Worm (Caenorhabditis elegans) whole organism, late embryonic: Measurements from ENCODE around the gene rec-8.

Experiments used
- C08G9.2 ChIP-seq: sonication (generic microtip); optimal IDR thresholded peaks from 2 replicates; lab custom pipeline; 2016; ENCODE audit warnings: mild to moderate bottlenecking, missing genetic modification characterization, moderate library complexity, missing compliant biosample characterization
- C38D4.7 ChIP-seq: fragments of 200-800 bp; sonication (Bioruptor generic); optimal IDR thresholded peaks from 2 replicates; lab custom pipeline; 2018; ENCODE audit warnings: mild to moderate bottlenecking, missing genetic modification characterization, moderate library complexity, missing compliant biosample characterization
- K02D7.2 ChIP-seq: sonication (generic microtip); optimal IDR thresholded peaks from 2 replicates; lab custom pipeline; 2017; ENCODE audit warnings: mild to moderate bottlenecking, missing genetic modification characterization, missing compliant biosample characterization
- K09A11.1 ChIP-seq: sonication (generic microtip); optimal IDR thresholded peaks from 2 replicates; lab custom pipeline; 2017; ENCODE audit warnings: antibody characterized with exemption, mild to moderate bottlenecking, missing genetic modification characterization, missing compliant biosample characterization; ENCODE audit not compliant: insufficient read depth
- T23F11.4 ChIP-seq: fragments of 200-800 bp; sonication (Bioruptor generic); optimal IDR thresholded peaks from 2 replicates; lab custom pipeline; 2018; ENCODE audit warnings: mild to moderate bottlenecking, missing genetic modification characterization, missing compliant biosample characterization
- ahr-1 ChIP-seq: sonication (generic microtip); optimal IDR thresholded peaks from 2 replicates; lab custom pipeline; 2016; ENCODE audit warnings: missing genetic modification characterization, missing compliant biosample characterization
- ceh-18 ChIP-seq: sonication (generic microtip); optimal IDR thresholded peaks from 2 replicates; lab custom pipeline; 2016; ENCODE audit warnings: missing genetic modification characterization, missing compliant biosample characterization
- ceh-19 ChIP-seq: fragments of 200-800 bp; sonication (Bioruptor generic); optimal IDR thresholded peaks from 2 replicates; lab custom pipeline; 2018; ENCODE audit warnings: mild to moderate bottlenecking, missing genetic modification characterization, missing compliant biosample characterization
- ceh-2 ChIP-seq: sonication (generic microtip); optimal IDR thresholded peaks from 2 replicates; lab custom pipeline; 2016; ENCODE audit warnings: missing genotype, missing genetic modification characterization, missing compliant biosample characterization
- ceh-22 ChIP-seq: sonication (generic microtip); optimal IDR thresholded peaks from 2 replicates; lab custom pipeline; 2017; ENCODE audit warnings: missing biosample characterization, missing genetic modification characterization
- ceh-24 ChIP-seq: sonication (generic microtip); optimal IDR thresholded peaks from 2 replicates; lab custom pipeline; 2016; ENCODE audit warnings: mild to moderate bottlenecking, missing genetic modification characterization, missing compliant biosample characterization
- ceh-30 ChIP-seq: fragments of 150-350 bp; optimal IDR thresholded peaks from 2 replicates; lab custom pipeline; 2014; ENCODE audit warnings: missing biosample characterization, missing genetic modification characterization
- ceh-31 ChIP-seq: sonication (generic microtip); optimal IDR thresholded peaks from 2 replicates; lab custom pipeline; 2016; ENCODE audit warnings: missing genetic modification characterization, missing compliant biosample characterization
- ceh-34 ChIP-seq: sonication (generic microtip); optimal IDR thresholded peaks from 2 replicates; lab custom pipeline; 2016; ENCODE audit warnings: mild to moderate bottlenecking, missing genetic modification characterization, missing compliant biosample characterization
- ceh-9 ChIP-seq: sonication (generic microtip); optimal IDR thresholded peaks from 2 replicates; lab custom pipeline; 2016; ENCODE audit warnings: mild to moderate bottlenecking, missing genetic modification characterization, inconsistent platforms, missing compliant biosample characterization
- elt-4 ChIP-seq: sonication (generic microtip); optimal IDR thresholded peaks from 2 replicates; lab custom pipeline; 2016; ENCODE audit warnings: missing genetic modification characterization, missing compliant biosample characterization
- ets-4 ChIP-seq: sonication (generic microtip); optimal IDR thresholded peaks from 2 replicates; lab custom pipeline; 2016; ENCODE audit warnings: missing genetic modification characterization, missing compliant biosample characterization
- fkh-6 ChIP-seq: sonication (generic microtip); optimal IDR thresholded peaks from 2 replicates; lab custom pipeline; 2016; ENCODE audit warnings: missing genetic modification characterization, missing compliant biosample characterization
- hlh-6 ChIP-seq: sonication (generic microtip); optimal IDR thresholded peaks from 2 replicates; lab custom pipeline; 2016; ENCODE audit warnings: missing genotype, missing genetic modification characterization, missing compliant biosample characterization
- hlh-8 ChIP-seq: sonication (generic microtip); optimal IDR thresholded peaks from 2 replicates; lab custom pipeline; 2016; ENCODE audit warnings: missing genotype, missing genetic modification characterization, missing compliant biosample characterization
- lim-6 ChIP-seq: sonication (generic microtip); optimal IDR thresholded peaks from 2 replicates; lab custom pipeline; 2016; ENCODE audit warnings: missing genetic modification characterization, missing compliant biosample characterization
- lin-11 ChIP-seq: fragments of 200-800 bp; sonication (Bioruptor generic); optimal IDR thresholded peaks from 2 replicates; lab custom pipeline; 2018; ENCODE audit warnings: mild to moderate bottlenecking, missing genetic modification characterization, missing compliant biosample characterization
- mec-3 ChIP-seq: sonication (generic microtip); optimal IDR thresholded peaks from 2 replicates; lab custom pipeline; 2016; ENCODE audit warnings: borderline replicate concordance, missing genetic modification characterization, missing compliant biosample characterization
- nfya-1 ChIP-seq: sonication (generic microtip); optimal IDR thresholded peaks from 2 replicates; lab custom pipeline; 2017; ENCODE audit warnings: missing genetic modification characterization, mild to moderate bottlenecking, missing compliant biosample characterization, antibody characterized with exemption, moderate library complexity
- nhr-11 ChIP-seq: fragments of 150-350 bp; optimal IDR thresholded peaks from 2 replicates; lab custom pipeline; 2014; ENCODE audit warnings: missing biosample characterization, missing genetic modification characterization
- nhr-232 ChIP-seq: sonication (generic microtip); optimal IDR thresholded peaks from 2 replicates; lab custom pipeline; 2016; ENCODE audit warnings: missing genetic modification characterization, missing compliant biosample characterization
- npax-4 ChIP-seq: sonication (generic microtip); optimal IDR thresholded peaks from 2 replicates; lab custom pipeline; 2016; ENCODE audit warnings: missing genetic modification characterization, missing compliant biosample characterization
- odd-2 ChIP-seq: sonication (generic microtip); optimal IDR thresholded peaks from 2 replicates; lab custom pipeline; 2017; ENCODE audit warnings: antibody characterized with exemption, mild to moderate bottlenecking, missing genetic modification characterization, missing compliant biosample characterization
- pros-1 ChIP-seq: fragments of 150-350 bp; optimal IDR thresholded peaks from 2 replicates; lab custom pipeline; 2014; ENCODE audit warnings: missing biosample characterization, missing genetic modification reagents, missing genetic modification characterization
- rnt-1 ChIP-seq: sonication (generic microtip); optimal IDR thresholded peaks from 2 replicates; lab custom pipeline; 2016; ENCODE audit warnings: missing genetic modification characterization, missing compliant biosample characterization
- sdc-2 ChIP-seq: sonication (generic microtip); optimal IDR thresholded peaks from 2 replicates; lab custom pipeline; 2016; ENCODE audit warnings: missing genotype, missing genetic modification characterization, missing compliant biosample characterization
- sox-2 ChIP-seq: fragments of 200-800 bp; sonication (Bioruptor generic); IDR thresholded peaks from 2 replicates; pipeline ENCODE4 v1.3.6; 2022; ENCODE audit warnings: missing genetic modification reagents, missing genetic modification characterization, missing compliant biosample characterization
- syd-9 ChIP-seq: sonication (generic microtip); optimal IDR thresholded peaks from 2 replicates; lab custom pipeline; 2016; ENCODE audit warnings: mild to moderate bottlenecking, missing genetic modification characterization, moderate library complexity, missing compliant biosample characterization
- tbx-7 ChIP-seq: sonication (generic microtip); optimal IDR thresholded peaks from 2 replicates; lab custom pipeline; 2016; ENCODE audit warnings: missing genotype, missing genetic modification characterization, missing compliant biosample characterization
- unc-55 ChIP-seq: sonication (generic microtip); optimal IDR thresholded peaks from 2 replicates; lab custom pipeline; 2017; ENCODE audit warnings: missing biosample characterization, missing genetic modification reagents, missing genetic modification characterization
- unc-86 ChIP-seq: sonication (generic microtip); optimal IDR thresholded peaks from 2 replicates; lab custom pipeline; 2016; ENCODE audit warnings: missing genetic modification characterization, missing compliant biosample characterization

The rec-8 gene

ce11 chrIV:13370235-13370739, 17.3 kb upstream of the rec-8 start, which contains the start of the genes rla-2, popl-7 and Y62E10A.24:
Gene rla-2 (minus strand): TSS chrIV:13370285.
Gene popl-7 (plus strand): TSS chrIV:13370689.
Gene Y62E10A.24 (plus strand): TSS chrIV:13370710.
- no peak for TF ChIP-seq ceh-19
- TF ChIP-seq C38D4.7 (GFP tag; lab: Kevin White, UChicago), result no peak
- TF ChIP-seq ceh-31 (tag; lab: Kevin White, UChicago), result no peak
- TF ChIP-seq mec-3 (tag; lab: Kevin White, UChicago), result no peak
- no peak for TF ChIP-seq sox-2 (GFP tag; lab: Robert Waterston, UW)
- no peak for TF ChIP-seq ahr-1 (tag; lab: Kevin White, UChicago)
- TF ChIP-seq lim-6 (tag; lab: Kevin White, UChicago), result no peak
- TF ChIP-seq K09A11.1 (tag; lab: Kevin White, UChicago), result no peak
- TF ChIP-seq nhr-232 (tag; lab: Kevin White, UChicago), result no peak
- no peak for TF ChIP-seq odd-2 (tag; lab: Kevin White, UChicago)
- no peak for TF ChIP-seq npax-4 (tag; lab: Kevin White, UChicago)
- TF ChIP-seq ceh-30, result no peak
- TF ChIP-seq hlh-6 (tag; lab: Kevin White, UChicago), result no peak
- TF ChIP-seq C08G9.2 (tag; lab: Kevin White, UChicago), result no peak
- no peak for TF ChIP-seq nhr-11
- no peak for TF ChIP-seq unc-55 (GFP tag; lab: Kevin White, UChicago)

DNA sequence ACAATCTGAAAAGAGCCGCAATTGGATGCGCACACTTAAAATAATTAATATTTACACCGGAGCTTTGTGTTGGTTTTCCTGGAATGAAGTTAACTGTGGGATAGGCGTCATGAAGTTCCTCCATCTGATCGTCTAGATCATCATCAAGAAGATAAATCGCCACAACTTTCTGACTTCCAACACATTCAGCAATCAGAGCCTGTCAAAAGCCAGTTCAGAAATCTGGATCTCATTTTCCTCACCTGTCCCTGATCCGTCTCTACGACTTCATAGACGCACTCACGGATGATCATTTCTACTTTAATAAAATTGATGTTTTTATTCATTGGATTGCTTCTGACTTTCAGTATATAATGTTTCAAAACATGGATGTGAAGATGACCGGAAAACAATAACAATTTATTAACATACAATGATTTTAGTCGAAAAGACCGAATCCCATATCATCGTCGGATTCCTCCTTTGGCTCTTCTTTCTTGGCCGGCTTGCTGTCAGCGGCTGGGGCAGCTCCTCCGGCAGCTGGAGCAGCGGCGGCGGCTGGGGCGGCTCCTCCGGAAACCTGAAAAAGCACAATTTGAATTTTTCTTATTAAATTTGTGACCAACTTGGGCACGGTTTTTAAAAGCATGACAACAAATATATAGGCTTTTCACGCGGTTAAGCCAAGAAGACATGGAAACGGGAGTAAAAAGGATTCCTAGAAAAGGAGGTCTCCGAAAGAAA, 16.3 kb upstream of the rec-8 start, which contains the start of gene agt-1:
Gene agt-1 (minus strand): TSS at position 293 of the 723 bp plus-strand sequence.
- TF ChIP-seq pros-1 (tag; lab: Kevin White, UChicago) (no peak), hlh-8 (tag; lab: Kevin White, UChicago) (no peak), elt-4 (tag; lab: Kevin White, UChicago) (no peak), nhr-11 (no peak), nfya-1 (no peak), hlh-6 (tag; lab: Kevin White, UChicago) (no peak), ceh-9 (tag; lab: Kevin White, UChicago) (no peak), fkh-6 (tag; lab: Kevin White, UChicago) (no peak), K02D7.2 (tag; lab: Kevin White, UChicago) (no peak), ceh-22 (no peak), syd-9 (no peak), ceh-24 (tag; lab: Kevin White, UChicago) (no peak), ets-4 (no peak), odd-2 (tag; lab: Kevin White, UChicago) (no peak), sox-2 (GFP tag; lab: Robert Waterston, UW) (no peak), sdc-2 (tag; lab: Kevin White, UChicago) (no peak), T23F11.4 (GFP tag; lab: Kevin White, UChicago) (no peak)

- TF ChIP-seq ceh-2 (tag; lab: Kevin White, UChicago), result no peak
- TF ChIP-seq tbx-7, result no peak
- no peak for TF ChIP-seq ceh-30
- TF ChIP-seq unc-86 (tag; lab: Kevin White, UChicago), result no peak
- TF ChIP-seq C08G9.2 (tag; lab: Kevin White, UChicago), result no peak
- no peak for TF ChIP-seq ceh-34
- no peak for TF ChIP-seq lin-11 (tag; lab: Kevin White, UChicago)
- no peak for TF ChIP-seq ceh-24 (tag; lab: Kevin White, UChicago)
- no peak for TF ChIP-seq ceh-18 (tag; lab: Kevin White, UChicago)
- no peak for TF ChIP-seq rnt-1 (tag; lab: Kevin White, UChicago)
- no peak for TF ChIP-seq nhr-11
- TF ChIP-seq, all 69 proteins: peak for 0
Observed at ce11 chrIV:13364869-13365268, 11.9 kb upstream of the rec-8 start, which contains the start of gene srsx-25. Gene srsx-25 (plus strand): TSS chrIV:13365169.
